Worm (Caenorhabditis elegans) whole organism, L1 larva: Measurements from ENCODE around the gene nlp-3.

Experiments used
- C16A3.4 ChIP-seq: fragments of 150-350 bp; optimal IDR thresholded peaks from 2 replicates; lab custom pipeline; 2014; ENCODE audit warnings: missing biosample characterization, missing genetic modification characterization
- C34B4.2 ChIP-seq: sonication (generic microtip); optimal IDR thresholded peaks from 2 replicates; lab custom pipeline; 2017; ENCODE audit warnings: mild to moderate bottlenecking, missing genetic modification characterization, missing compliant biosample characterization
- aha-1 ChIP-seq: fragments of 150-350 bp; optimal IDR thresholded peaks from 2 replicates; lab custom pipeline; 2014; ENCODE audit warnings: missing biosample characterization, missing genetic modification characterization
- ama-1 ChIP-seq: fragments of 150-350 bp; optimal IDR thresholded peaks from 2 replicates; lab custom pipeline; 2014
- ceh-8 ChIP-seq: fragments of 200-800 bp; sonication (Bioruptor generic); optimal IDR thresholded peaks from 2 replicates; lab custom pipeline; 2018; ENCODE audit warnings: mild to moderate bottlenecking, missing genetic modification characterization, moderate library complexity, missing compliant biosample characterization
- ceh-82 ChIP-seq, 3 experiments: fragments of 150-350 bp in 1 of 3; sonication (generic microtip) in 2 of 3; optimal IDR thresholded peaks; 2 replicates each; lab custom pipeline; 2014 to 2017; ENCODE audit warnings: missing biosample characterization in 3 of 3, missing genetic modification characterization in 3 of 3
- dsc-1 ChIP-seq: sonication (generic microtip); optimal IDR thresholded peaks from 2 replicates; lab custom pipeline; 2016; ENCODE audit warnings: mild to moderate bottlenecking, missing genetic modification characterization, missing compliant biosample characterization
- efl-1 ChIP-seq, 4 experiments: fragments of 150-350 bp; optimal IDR thresholded peaks in 3 of 4; peaks in 1 of 4; 1 replicate in 1 of 4; 2 replicates in 3 of 4; lab custom pipeline; 2014; ENCODE audit warnings: missing biosample characterization in 2 of 4, missing genetic modification characterization in 2 of 4, missing genetic modification reagents in 2 of 4
- elt-3 ChIP-seq, 6 experiments: fragments of 150-350 bp in 1 of 6; sonication (generic microtip); optimal IDR thresholded peaks; 2 replicates each; lab custom pipeline; 2017 to 2018; ENCODE audit warnings: missing biosample characterization in 6 of 6, missing genetic modification characterization in 6 of 6, inconsistent platforms in 1 of 6
- fkh-10 ChIP-seq: sonication (generic microtip); optimal IDR thresholded peaks from 2 replicates; lab custom pipeline; 2017; ENCODE audit warnings: missing biosample characterization, missing genetic modification reagents, missing genetic modification characterization
- fkh-4 ChIP-seq: sonication (generic microtip); optimal IDR thresholded peaks from 2 replicates; lab custom pipeline; 2016; ENCODE audit warnings: missing compliant biosample characterization, missing genetic modification characterization, borderline replicate concordance
- fos-1 ChIP-seq: fragments of 150-350 bp; optimal IDR thresholded peaks from 2 replicates; lab custom pipeline; 2014; ENCODE audit warnings: missing biosample characterization, missing genetic modification characterization
- isw-1 ChIP-seq: fragments of 200-800 bp; sonication (Bioruptor generic); IDR thresholded peaks from 2 replicates; pipeline ENCODE4 v1.3.6; 2022; ENCODE audit warnings: missing genetic modification characterization, missing compliant biosample characterization
- lin-13 ChIP-seq: fragments of 150-350 bp; optimal IDR thresholded peaks from 2 replicates; lab custom pipeline; 2014; ENCODE audit warnings: missing biosample characterization, missing genetic modification reagents, missing genetic modification characterization
- lin-14 ChIP-seq: fragments of 200-800 bp; sonication (Bioruptor generic); optimal IDR thresholded peaks from 2 replicates; lab custom pipeline; 2018; ENCODE audit warnings: mild to moderate bottlenecking, missing genetic modification characterization, moderate library complexity, missing compliant biosample characterization
- mdl-1 ChIP-seq, 2 experiments: fragments of 150-350 bp; optimal IDR thresholded peaks; 2 replicates each; lab custom pipeline; 2014 to 2017; ENCODE audit warnings: missing biosample characterization in 2 of 2, missing genetic modification characterization in 2 of 2, inconsistent platforms in 1 of 2
- mep-1 ChIP-seq: fragments of 150-350 bp; optimal IDR thresholded peaks from 2 replicates; lab custom pipeline; 2014; ENCODE audit warnings: missing biosample characterization, missing genetic modification characterization
- nhr-11 ChIP-seq: fragments of 150-350 bp; optimal IDR thresholded peaks from 2 replicates; lab custom pipeline; 2014; ENCODE audit warnings: missing biosample characterization, missing genetic modification characterization
- nhr-20 ChIP-seq: sonication (generic microtip); optimal IDR thresholded peaks from 2 replicates; lab custom pipeline; 2016; ENCODE audit warnings: mild to moderate bottlenecking, missing genetic modification characterization, missing compliant biosample characterization
- nhr-28 ChIP-seq: fragments of 150-350 bp; optimal IDR thresholded peaks from 2 replicates; lab custom pipeline; 2014; ENCODE audit warnings: missing biosample characterization, missing genetic modification characterization
- nhr-76 ChIP-seq: sonication (generic microtip); optimal IDR thresholded peaks from 2 replicates; lab custom pipeline; 2017; ENCODE audit warnings: missing biosample characterization, missing genetic modification characterization
- nhr-77 ChIP-seq: fragments of 150-350 bp; optimal IDR thresholded peaks from 2 replicates; lab custom pipeline; 2014; ENCODE audit warnings: missing biosample characterization, missing genetic modification characterization
- nhr-84 ChIP-seq: sonication (generic microtip); optimal IDR thresholded peaks from 2 replicates; lab custom pipeline; 2017; ENCODE audit warnings: missing biosample characterization, missing genetic modification characterization
- pax-3 ChIP-seq: fragments of 200-800 bp; sonication (Bioruptor generic); optimal IDR thresholded peaks from 2 replicates; lab custom pipeline; 2018; ENCODE audit warnings: mild to moderate bottlenecking, missing genetic modification characterization, moderate library complexity, missing compliant biosample characterization
- pqm-1 ChIP-seq: sonication (generic microtip); optimal IDR thresholded peaks from 3 replicates; lab custom pipeline; 2017; ENCODE audit warnings: missing biosample characterization, missing genetic modification characterization
- rnt-1 ChIP-seq: sonication (generic microtip); optimal IDR thresholded peaks from 2 replicates; lab custom pipeline; 2016; ENCODE audit warnings: mild to moderate bottlenecking, missing genetic modification characterization, moderate library complexity, missing compliant biosample characterization
- skn-1 ChIP-seq: fragments of 150-350 bp; optimal IDR thresholded peaks from 2 replicates; lab custom pipeline; 2014; ENCODE audit warnings: missing biosample characterization, missing genetic modification characterization
- snu-23 ChIP-seq: sonication (generic microtip); optimal IDR thresholded peaks from 2 replicates; lab custom pipeline; 2016; ENCODE audit warnings: missing genetic modification characterization, missing compliant biosample characterization
- sox-4 ChIP-seq: sonication (generic microtip); optimal IDR thresholded peaks from 2 replicates; lab custom pipeline; 2016; ENCODE audit warnings: missing genetic modification characterization, missing compliant biosample characterization
- sup-37 ChIP-seq: fragments of 200-800 bp; sonication (Bioruptor generic); optimal IDR thresholded peaks from 2 replicates; lab custom pipeline; 2018; ENCODE audit warnings: mild to moderate bottlenecking, missing genetic modification characterization, missing compliant biosample characterization
- swsn-7 ChIP-seq: sonication (generic microtip); optimal IDR thresholded peaks from 2 replicates; lab custom pipeline; 2016; ENCODE audit warnings: missing genetic modification characterization, missing compliant biosample characterization
- unc-130 ChIP-seq: fragments of 150-350 bp; optimal IDR thresholded peaks from 2 replicates; lab custom pipeline; 2017; ENCODE audit warnings: missing biosample characterization, missing genetic modification characterization, inconsistent platforms
- unc-30 ChIP-seq: sonication (generic microtip); optimal IDR thresholded peaks from 2 replicates; lab custom pipeline; 2017; ENCODE audit warnings: missing biosample characterization, missing genetic modification characterization
- unc-98 ChIP-seq: fragments of 200-800 bp; sonication (Bioruptor generic); IDR thresholded peaks from 2 replicates; pipeline ENCODE4 v1.3.6; 2022; ENCODE audit warnings: missing genetic modification characterization, missing compliant biosample characterization
- ztf-4 ChIP-seq: fragments of 150-350 bp; optimal IDR thresholded peaks from 2 replicates; lab custom pipeline; 2014; ENCODE audit warnings: missing biosample characterization, missing genetic modification characterization

The nlp-3 gene

ce11 chrX:13210478-13210877 lies 32.2 kb upstream of the nlp-3 start (continued):
- peak; percentile 89 for TF ChIP-seq fkh-10 (GFP tag; lab: Kevin White, UChicago)
- peak; percentile 62 for TF ChIP-seq dsc-1
- peak; percentile 27 for TF ChIP-seq rnt-1 (tag; lab: Kevin White, UChicago)
- peak; percentile 14; the same call in 1 of the 2 replicates for TF ChIP-seq isw-1
- peak; percentile 10 for TF ChIP-seq ceh-8

DNA sequence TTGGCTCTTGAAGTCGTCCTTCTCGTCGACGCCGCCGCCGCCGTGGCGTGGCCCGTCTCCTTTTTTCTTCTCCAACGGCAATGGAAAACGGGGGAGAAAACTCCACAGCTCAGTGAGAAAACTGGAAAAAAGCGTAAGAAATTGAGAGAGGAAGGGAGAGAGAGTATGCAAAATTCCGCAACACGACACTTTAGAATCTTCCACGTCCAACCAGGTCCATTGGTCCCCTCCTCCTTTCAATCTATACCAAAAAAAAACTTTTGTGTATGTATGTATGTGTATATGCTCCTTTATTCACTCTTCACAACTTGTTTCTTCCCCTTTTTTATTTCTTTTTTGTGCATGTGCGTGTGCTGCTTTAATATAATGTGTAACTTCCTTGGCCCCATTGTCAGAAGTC lies 30.8 kb upstream of the nlp-3 start:
- TF ChIP-seq mep-1 (tag; lab: Kevin White, UChicago), result no peak
- TF ChIP-seq fkh-10 (GFP tag; lab: Kevin White, UChicago), result peak; percentile 69
- no peak for TF ChIP-seq fos-1 (tag; lab: Kevin White, UChicago)
- peak; percentile 61 for TF ChIP-seq lin-14 (GFP tag; lab: Kevin White, UChicago)
- no peak for TF ChIP-seq nhr-11 (tag; lab: Kevin White, UChicago)
- TF ChIP-seq elt-3 (tag; optimal IDR thresholded peaks at IDR 0.05; lab: Kevin White, UChicago), result no peak
- no peak for TF ChIP-seq nhr-77 (tag; lab: Kevin White, UChicago)
- TF ChIP-seq ceh-82 (tag; optimal IDR thresholded peaks at IDR 0.05; lab: Kevin White, UChicago), result peak in 1 of 3 experiments; percentile 0

ce11 chrX:13206911-13207310 lies 28.7 kb upstream of the nlp-3 start:
- TF ChIP-seq efl-1 (optimal IDR thresholded peaks at IDR 0.05; lab: Kevin White, UChicago), result no peak
- TF ChIP-seq efl-1 (GFP tag; optimal IDR thresholded peaks at IDR 0.05 in 1 of 2; lab: Kevin White, UChicago), result peak in 1 of 2 experiments; percentile 82
- no peak for TF ChIP-seq snu-23 (GFP tag; lab: Kevin White, UChicago)
- TF ChIP-seq fkh-10 (GFP tag; lab: Kevin White, UChicago), result peak; percentile 84
- TF ChIP-seq lin-14 (GFP tag; lab: Kevin White, UChicago), result peak; percentile 74
- no peak for TF ChIP-seq skn-1 (tag; lab: Kevin White, UChicago)
- no peak for TF ChIP-seq unc-98 (GFP tag; lab: Robert Waterston, UW)
- TF ChIP-seq rnt-1 (tag; lab: Kevin White, UChicago), result peak; percentile 22
- no peak for TF ChIP-seq pqm-1
- TF ChIP-seq pax-3 (tag; lab: Kevin White, UChicago), result no peak
- no peak for TF ChIP-seq sox-4
- TF ChIP-seq lin-13, result no peak
- TF ChIP-seq ceh-82 (tag; optimal IDR thresholded peaks at IDR 0.05; lab: Kevin White, UChicago), result peak in 1 of 3 experiments; percentile 6
- TF ChIP-seq, all 84 proteins: peak for 5

- TF ChIP-seq unc-30 (tag; lab: Kevin White, UChicago), result no peak
- no peak for TF ChIP-seq skn-1 (tag; lab: Kevin White, UChicago)
- no peak for TF ChIP-seq nhr-84 (tag; lab: Kevin White, UChicago)
- TF ChIP-seq fkh-10 (GFP tag; lab: Kevin White, UChicago), result peak; percentile 72
- no peak for TF ChIP-seq ztf-4 (tag; lab: Kevin White, UChicago)
- TF ChIP-seq mdl-1 (tag; optimal IDR thresholded peaks at IDR 0.05; lab: Kevin White, UChicago), result no peak
- TF ChIP-seq pqm-1, result no peak
- peak; percentile 58 for TF ChIP-seq lin-14 (GFP tag; lab: Kevin White, UChicago)
Measured at ce11 chrX:13206011-13206410, 27.8 kb upstream of the nlp-3 start.

- TF ChIP-seq swsn-7 (tag; lab: Kevin White, UChicago), result no peak
- no peak for TF ChIP-seq fos-1 (tag; lab: Kevin White, UChicago)
- no peak for TF ChIP-seq nhr-76 (tag; lab: Kevin White, UChicago)
- TF ChIP-seq nhr-28 (tag; lab: Kevin White, UChicago), result no peak
- TF ChIP-seq pax-3 (tag; lab: Kevin White, UChicago), result no peak
- TF ChIP-seq ama-1 (lab: Kevin White, UChicago), result no peak
- TF ChIP-seq dsc-1, result no peak
- no peak for TF ChIP-seq nhr-20 (tag; lab: Kevin White, UChicago)
- TF ChIP-seq unc-130 (tag; lab: Kevin White, UChicago), result no peak
- no peak for TF ChIP-seq mdl-1 (tag; optimal IDR thresholded peaks at IDR 0.05; lab: Kevin White, UChicago)
- no peak for TF ChIP-seq C16A3.4 (tag; lab: Kevin White, UChicago)
- no peak for TF ChIP-seq pqm-1
- no peak for TF ChIP-seq aha-1 (tag; lab: Kevin White, UChicago)
- no peak for TF ChIP-seq C34B4.2 (tag; lab: Kevin White, UChicago)
- TF ChIP-seq sup-37, result no peak
- TF ChIP-seq fkh-4 (tag; lab: Kevin White, UChicago), result no peak
- no peak for TF ChIP-seq ceh-82 (tag; optimal IDR thresholded peaks at IDR 0.05; lab: Kevin White, UChicago)
Measured at ce11 chrX:13202312-13202711, 24.1 kb upstream of the nlp-3 start.
